Worm (Caenorhabditis elegans) whole organism, L1 larva: ENCODE data around the gene E02H4.7.

Source experiments
- C16A3.4 ChIP-seq: fragments of 150-350 bp; optimal IDR thresholded peaks from 2 replicates; lab custom pipeline; 2014; ENCODE audit warnings: missing biosample characterization, missing genetic modification characterization
- C34B4.2 ChIP-seq: sonication (generic microtip); optimal IDR thresholded peaks from 2 replicates; lab custom pipeline; 2017; ENCODE audit warnings: mild to moderate bottlenecking, missing genetic modification characterization, missing compliant biosample characterization
- F16B12.6 ChIP-seq: fragments of 150-350 bp; optimal IDR thresholded peaks from 2 replicates; lab custom pipeline; 2014; ENCODE audit warnings: missing biosample characterization, missing genetic modification characterization
- aha-1 ChIP-seq: fragments of 150-350 bp; optimal IDR thresholded peaks from 2 replicates; lab custom pipeline; 2014; ENCODE audit warnings: missing biosample characterization, missing genetic modification characterization
- alr-1 ChIP-seq: fragments of 200-800 bp; sonication (Bioruptor generic); optimal IDR thresholded peaks from 2 replicates; lab custom pipeline; 2018; ENCODE audit warnings: borderline replicate concordance, mild to moderate bottlenecking, missing genetic modification characterization, missing compliant biosample characterization
- blmp-1 ChIP-seq: fragments of 150-350 bp; optimal IDR thresholded peaks from 2 replicates; lab custom pipeline; 2014; ENCODE audit warnings: missing biosample characterization, missing genetic modification characterization
- ceh-8 ChIP-seq: fragments of 200-800 bp; sonication (Bioruptor generic); optimal IDR thresholded peaks from 2 replicates; lab custom pipeline; 2018; ENCODE audit warnings: mild to moderate bottlenecking, missing genetic modification characterization, moderate library complexity, missing compliant biosample characterization
- dpl-1 ChIP-seq, 3 experiments: fragments of 150-350 bp in 2 of 3; sonication (generic microtip) in 1 of 3; optimal IDR thresholded peaks; 2 replicates each; lab custom pipeline; 2014 to 2017; ENCODE audit warnings: missing biosample characterization in 3 of 3, missing genetic modification characterization in 3 of 3, missing genetic modification reagents in 3 of 3
- dsc-1 ChIP-seq: sonication (generic microtip); optimal IDR thresholded peaks from 2 replicates; lab custom pipeline; 2016; ENCODE audit warnings: mild to moderate bottlenecking, missing genetic modification characterization, missing compliant biosample characterization
- efl-1 ChIP-seq, 4 experiments: fragments of 150-350 bp; optimal IDR thresholded peaks in 3 of 4; peaks in 1 of 4; 1 replicate in 1 of 4; 2 replicates in 3 of 4; lab custom pipeline; 2014; ENCODE audit warnings: missing biosample characterization in 2 of 4, missing genetic modification characterization in 2 of 4, missing genetic modification reagents in 2 of 4
- egl-27 ChIP-seq, 2 experiments: fragments of 150-350 bp in 1 of 2; sonication (generic microtip); optimal IDR thresholded peaks; 3 replicates each; lab custom pipeline; 2017 to 2018; ENCODE audit warnings: missing biosample characterization in 2 of 2, missing genetic modification characterization in 2 of 2, missing genetic modification reagents in 2 of 2
- elt-3 ChIP-seq, 6 experiments: fragments of 150-350 bp in 1 of 6; sonication (generic microtip); optimal IDR thresholded peaks; 2 replicates each; lab custom pipeline; 2017 to 2018; ENCODE audit warnings: missing biosample characterization in 6 of 6, missing genetic modification characterization in 6 of 6, inconsistent platforms in 1 of 6
- fos-1 ChIP-seq: fragments of 150-350 bp; optimal IDR thresholded peaks from 2 replicates; lab custom pipeline; 2014; ENCODE audit warnings: missing biosample characterization, missing genetic modification characterization
- hlh-17 ChIP-seq: fragments of 200-800 bp; sonication (Bioruptor generic); optimal IDR thresholded peaks from 2 replicates; lab custom pipeline; 2018; ENCODE audit warnings: missing genetic modification characterization, mild to moderate bottlenecking, missing compliant biosample characterization, moderate library complexity, borderline replicate concordance
- hlh-4 ChIP-seq: sonication (generic microtip); optimal IDR thresholded peaks from 2 replicates; lab custom pipeline; 2016; ENCODE audit warnings: mild to moderate bottlenecking, missing genetic modification characterization, missing compliant biosample characterization
- jun-1 ChIP-seq: fragments of 150-350 bp; optimal IDR thresholded peaks from 2 replicates; lab custom pipeline; 2014; ENCODE audit warnings: missing biosample characterization, missing genetic modification reagents, missing genetic modification characterization
- lin-35 ChIP-seq, 2 experiments: fragments of 150-350 bp; optimal IDR thresholded peaks; 2 replicates each; lab custom pipeline; 2014; ENCODE audit warnings: missing biosample characterization in 2 of 2, missing genetic modification characterization in 2 of 2, missing genetic modification reagents in 2 of 2
- lsy-2 ChIP-seq, 2 experiments: fragments of 150-350 bp; optimal IDR thresholded peaks; 2 replicates each; lab custom pipeline; 2014; ENCODE audit warnings: missing biosample characterization in 2 of 2, missing genetic modification characterization in 2 of 2
- mdl-1 ChIP-seq, 2 experiments: fragments of 150-350 bp; optimal IDR thresholded peaks; 2 replicates each; lab custom pipeline; 2014 to 2017; ENCODE audit warnings: missing biosample characterization in 2 of 2, missing genetic modification characterization in 2 of 2, inconsistent platforms in 1 of 2
- mef-2 ChIP-seq: fragments of 150-350 bp; optimal IDR thresholded peaks from 2 replicates; lab custom pipeline; 2014; ENCODE audit warnings: missing biosample characterization, missing genetic modification characterization
- nhr-12 ChIP-seq: sonication (generic microtip); optimal IDR thresholded peaks from 2 replicates; lab custom pipeline; 2017; ENCODE audit warnings: missing biosample characterization, missing genetic modification characterization
- nhr-77 ChIP-seq: fragments of 150-350 bp; optimal IDR thresholded peaks from 2 replicates; lab custom pipeline; 2014; ENCODE audit warnings: missing biosample characterization, missing genetic modification characterization
- nhr-85 ChIP-seq: sonication (generic microtip); peaks from one replicate; lab custom pipeline; 2016; ENCODE audit warnings: missing genetic modification characterization, inconsistent platforms, missing compliant biosample characterization
- nhr-90 ChIP-seq: sonication (generic microtip); optimal IDR thresholded peaks from 2 replicates; lab custom pipeline; 2016; ENCODE audit warnings: mild to moderate bottlenecking, missing genetic modification characterization, missing compliant biosample characterization; ENCODE audit not compliant: poor library complexity
- pax-3 ChIP-seq: fragments of 200-800 bp; sonication (Bioruptor generic); optimal IDR thresholded peaks from 2 replicates; lab custom pipeline; 2018; ENCODE audit warnings: mild to moderate bottlenecking, missing genetic modification characterization, moderate library complexity, missing compliant biosample characterization
- pqm-1 ChIP-seq: sonication (generic microtip); optimal IDR thresholded peaks from 3 replicates; lab custom pipeline; 2017; ENCODE audit warnings: missing biosample characterization, missing genetic modification characterization
- rnt-1 ChIP-seq: sonication (generic microtip); optimal IDR thresholded peaks from 2 replicates; lab custom pipeline; 2016; ENCODE audit warnings: mild to moderate bottlenecking, missing genetic modification characterization, moderate library complexity, missing compliant biosample characterization
- skn-1 ChIP-seq: fragments of 150-350 bp; optimal IDR thresholded peaks from 2 replicates; lab custom pipeline; 2014; ENCODE audit warnings: missing biosample characterization, missing genetic modification characterization
- snu-23 ChIP-seq: sonication (generic microtip); optimal IDR thresholded peaks from 2 replicates; lab custom pipeline; 2016; ENCODE audit warnings: missing genetic modification characterization, missing compliant biosample characterization
- sptf-1 ChIP-seq: fragments of 150-350 bp; optimal IDR thresholded peaks from 2 replicates; lab custom pipeline; 2014; ENCODE audit warnings: missing biosample characterization, missing genetic modification characterization
- xbp-1 ChIP-seq: sonication (generic microtip); optimal IDR thresholded peaks from 2 replicates; lab custom pipeline; 2016; ENCODE audit warnings: missing genetic modification characterization, missing compliant biosample characterization
- ztf-4 ChIP-seq: fragments of 150-350 bp; optimal IDR thresholded peaks from 2 replicates; lab custom pipeline; 2014; ENCODE audit warnings: missing biosample characterization, missing genetic modification characterization

E02H4.7 gene

DNA sequence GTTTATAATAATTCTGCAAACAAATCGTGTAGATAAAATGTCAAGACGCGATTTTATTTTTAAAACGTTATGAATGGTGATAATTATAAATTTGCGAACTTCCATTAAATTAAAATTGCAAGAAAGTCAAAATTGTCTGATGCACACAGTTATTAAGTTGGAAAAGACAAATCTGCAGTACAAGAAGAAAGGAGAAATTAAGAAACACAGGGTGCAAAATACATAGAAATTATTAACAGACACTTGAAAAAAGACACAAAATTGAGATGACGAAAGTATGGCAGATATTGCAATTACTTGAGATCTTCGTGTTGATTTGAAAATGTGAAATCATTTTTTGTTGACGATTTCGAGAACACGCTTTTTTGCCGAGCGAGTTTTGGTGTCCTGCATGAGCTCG is 14.5 kb upstream of the E02H4.7 start:
- no peak for TF ChIP-seq lsy-2 (tag; optimal IDR thresholded peaks at IDR 0.05; lab: Kevin White, UChicago)
- TF ChIP-seq elt-3 (tag; optimal IDR thresholded peaks at IDR 0.05; lab: Kevin White, UChicago): no peak
- TF ChIP-seq skn-1: no peak
- TF ChIP-seq sptf-1 (tag; lab: Kevin White, UChicago): no peak
- TF ChIP-seq pqm-1 (tag; lab: Kevin White, UChicago): no peak
- TF ChIP-seq ztf-4 (tag; lab: Kevin White, UChicago): no peak
- TF ChIP-seq snu-23 (GFP tag; lab: Kevin White, UChicago): no peak
- no peak for TF ChIP-seq hlh-4
- TF ChIP-seq C34B4.2 (tag; lab: Kevin White, UChicago): no peak
- TF ChIP-seq ceh-8 (GFP tag; lab: Kevin White, UChicago): no peak
- no peak for TF ChIP-seq blmp-1
- no peak for TF ChIP-seq nhr-77 (tag; lab: Kevin White, UChicago)
- no peak for TF ChIP-seq mdl-1 (tag; optimal IDR thresholded peaks at IDR 0.05; lab: Kevin White, UChicago)

DNA sequence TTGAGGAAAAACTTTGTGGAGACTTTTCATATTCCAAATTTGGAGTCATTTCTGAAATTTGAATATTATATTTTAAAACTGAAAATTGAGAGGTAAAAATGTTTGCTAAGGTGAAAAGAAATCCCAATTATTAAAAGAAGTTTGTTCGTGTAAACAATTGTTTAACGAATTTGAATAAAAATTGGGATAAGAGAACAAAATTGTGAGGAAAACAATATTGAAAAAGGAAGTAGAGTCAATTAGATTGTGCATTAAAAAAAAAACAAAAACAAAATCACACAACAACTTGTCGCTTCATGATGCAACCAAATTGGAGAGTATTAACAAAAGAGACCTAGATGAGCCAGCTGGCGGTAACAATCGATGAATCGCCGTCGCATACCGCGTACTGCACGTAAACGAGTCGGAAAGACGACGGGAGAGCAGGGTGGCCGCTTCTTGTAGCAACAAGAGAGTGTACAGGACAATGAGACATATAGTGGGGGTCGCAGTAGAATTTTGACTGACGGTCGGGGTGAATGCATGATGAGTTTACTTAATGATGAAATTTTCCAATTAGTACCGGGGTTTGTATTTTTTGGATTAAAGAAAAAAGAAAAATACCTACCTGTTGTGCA is 12.6 kb upstream of the E02H4.7 start, which contains the start of gene K04C1.3:
TSS of gene K04C1.3 (minus strand) at position 51 of the 617 bp plus-strand sequence.
- TF ChIP-seq hlh-17 (GFP tag; lab: Kevin White, UChicago) (no peak), nhr-90 (no peak), aha-1 (tag; lab: Kevin White, UChicago) (no peak), mef-2 (no peak), lsy-2 (tag; optimal IDR thresholded peaks at IDR 0.05; lab: Kevin White, UChicago) (no peak), pax-3 (tag; lab: Kevin White, UChicago) (no peak)

DNA sequence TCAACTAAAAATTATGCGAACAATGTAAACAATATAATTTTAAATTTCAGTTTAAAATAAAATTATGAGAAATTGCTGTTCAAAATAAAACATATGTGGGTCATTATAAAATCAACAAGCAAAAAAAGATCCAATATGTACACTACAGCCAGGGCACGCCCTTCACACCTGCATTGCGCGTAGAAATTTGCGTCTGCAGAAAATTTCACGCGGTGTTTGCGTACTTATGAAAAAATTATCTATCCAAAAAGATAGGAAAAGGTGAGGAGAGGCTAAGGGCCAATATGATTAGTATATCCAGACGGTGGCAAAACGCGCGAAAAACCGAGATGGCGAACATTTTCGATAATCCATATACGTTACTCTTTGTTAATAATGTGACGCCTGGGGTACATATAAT is 11.6 kb upstream of the E02H4.7 start:
- TF ChIP-seq blmp-1 (peak; percentile 51), fos-1 (tag; lab: Kevin White, UChicago) (no peak), mdl-1 (tag; optimal IDR thresholded peaks at IDR 0.05; lab: Kevin White, UChicago) (peak in 1 of 2 experiments; percentile 7), dpl-1 (GFP tag; optimal IDR thresholded peaks at IDR 0.05; lab: Kevin White, UChicago) (peak in 2 of 3 experiments; percentile 4 to 19), lin-35 (GFP tag; optimal IDR thresholded peaks at IDR 0.05; lab: Kevin White, UChicago) (peak in 1 of 2 experiments; percentile 49), dsc-1 (tag; lab: Kevin White, UChicago) (no peak), jun-1 (no peak), nhr-85 (tag; lab: Kevin White, UChicago) (no peak), F16B12.6 (tag; lab: Kevin White, UChicago) (peak; percentile 77), snu-23 (GFP tag; lab: Kevin White, UChicago) (peak; percentile 6)

DNA sequence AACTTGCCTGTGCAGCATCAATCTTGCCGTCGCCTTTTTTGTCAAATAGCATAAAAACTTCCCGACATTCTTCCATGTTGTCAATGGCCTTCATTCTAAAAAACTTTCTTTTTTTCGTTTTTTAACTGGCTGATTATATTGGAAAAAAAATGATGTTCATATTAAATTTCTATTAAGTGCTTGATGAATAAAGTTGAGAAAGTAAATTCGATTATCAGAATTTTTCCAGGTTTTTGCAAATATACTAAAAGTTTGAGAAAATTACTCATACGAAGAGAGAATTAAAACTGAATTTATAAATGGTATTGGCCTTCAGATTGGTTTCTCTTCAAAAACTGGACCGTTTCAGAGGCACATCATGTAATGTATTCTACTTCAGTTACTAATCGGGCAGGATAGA is 9.6 kb upstream of the E02H4.7 start, which contains the start of gene mlc-6:
TSS of gene mlc-6 (minus strand) at position 101 of the 400 bp plus-strand sequence.
- TF ChIP-seq efl-1 (optimal IDR thresholded peaks at IDR 0.05; lab: Kevin White, UChicago): no peak
- TF ChIP-seq efl-1 (GFP tag; optimal IDR thresholded peaks at IDR 0.05 in 1 of 2; lab: Kevin White, UChicago): no peak

DNA sequence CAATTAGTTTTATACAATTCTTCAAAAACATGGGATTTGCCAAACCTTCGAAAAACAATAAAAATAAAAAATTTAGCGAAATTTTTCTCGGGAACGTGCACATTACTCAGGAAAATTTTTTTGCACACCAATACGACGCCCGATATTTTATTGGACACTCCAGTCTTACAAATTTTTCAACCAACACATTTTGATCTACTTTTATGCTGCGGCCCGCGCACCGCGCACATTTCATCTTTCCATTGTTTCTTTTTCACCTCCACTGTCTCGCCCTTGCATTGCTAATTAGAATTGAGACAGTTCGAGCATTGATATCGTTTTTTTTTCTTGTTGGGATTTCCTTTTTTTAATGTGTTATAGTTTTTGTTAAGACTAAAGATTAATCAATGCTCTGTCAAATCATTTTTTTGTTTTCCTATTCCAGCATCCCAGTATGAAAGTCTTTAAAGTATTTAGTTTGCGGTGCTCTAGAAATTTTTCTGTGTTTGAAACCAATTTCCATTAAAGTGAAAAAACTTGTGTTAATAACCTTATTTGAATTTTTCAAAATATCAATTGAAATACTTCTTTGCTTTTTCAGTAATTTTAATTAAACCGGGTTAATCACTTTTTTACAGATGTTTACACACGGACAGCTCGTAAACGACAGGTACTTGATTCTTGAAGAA is 8.5 kb upstream of the E02H4.7 start, which contains the start of gene K04C1.5:
TSS of gene K04C1.5 (plus strand) at position 618 of the 668 bp plus-strand sequence.
- no peak for TF ChIP-seq aha-1 (tag; lab: Kevin White, UChicago)
- no peak for TF ChIP-seq alr-1 (tag; lab: Kevin White, UChicago)
- TF ChIP-seq egl-27 (tag; optimal IDR thresholded peaks at IDR 0.05; lab: Kevin White, UChicago): no peak
- no peak for TF ChIP-seq xbp-1 (tag; lab: Kevin White, UChicago)
- no peak for TF ChIP-seq C16A3.4 (tag; lab: Kevin White, UChicago)
- no peak for TF ChIP-seq rnt-1 (tag; lab: Kevin White, UChicago)
- no peak for TF ChIP-seq nhr-77 (tag; lab: Kevin White, UChicago)
- no peak for TF ChIP-seq nhr-12 (tag; lab: Kevin White, UChicago)
